Worm (Caenorhabditis elegans) whole organism, late embryonic: ENCODE measurements around the gene nep-21.

ENCODE experiments used
- C38D4.7 ChIP-seq: fragments of 200-800 bp; sonication (Bioruptor generic); optimal IDR thresholded peaks from 2 replicates; lab custom pipeline; 2018; ENCODE audit warnings: mild to moderate bottlenecking, missing genetic modification characterization, moderate library complexity, missing compliant biosample characterization
- K09A11.1 ChIP-seq: sonication (generic microtip); optimal IDR thresholded peaks from 2 replicates; lab custom pipeline; 2017; ENCODE audit warnings: antibody characterized with exemption, mild to moderate bottlenecking, missing genetic modification characterization, missing compliant biosample characterization; ENCODE audit not compliant: insufficient read depth
- ama-1 ChIP-seq: fragments of 150-350 bp; optimal IDR thresholded peaks from 2 replicates; lab custom pipeline; 2014
- ceh-18 ChIP-seq: sonication (generic microtip); optimal IDR thresholded peaks from 2 replicates; lab custom pipeline; 2016; ENCODE audit warnings: missing genetic modification characterization, missing compliant biosample characterization
- ceh-22 ChIP-seq: sonication (generic microtip); optimal IDR thresholded peaks from 2 replicates; lab custom pipeline; 2017; ENCODE audit warnings: missing biosample characterization, missing genetic modification characterization
- elt-2 ChIP-seq: sonication (generic microtip); optimal IDR thresholded peaks from 2 replicates; lab custom pipeline; 2016; ENCODE audit warnings: missing genetic modification reagents, missing genetic modification characterization, missing compliant biosample characterization
- nhr-11 ChIP-seq: fragments of 150-350 bp; optimal IDR thresholded peaks from 2 replicates; lab custom pipeline; 2014; ENCODE audit warnings: missing biosample characterization, missing genetic modification characterization
- pha-4 ChIP-seq: fragments of 150-350 bp; optimal IDR thresholded peaks from 2 replicates; lab custom pipeline; 2018; ENCODE audit warnings: missing biosample characterization, missing genetic modification reagents, missing genetic modification characterization
- pqm-1 ChIP-seq: sonication (generic microtip); optimal IDR thresholded peaks from 2 replicates; lab custom pipeline; 2016; ENCODE audit warnings: missing genetic modification characterization, missing compliant biosample characterization
- unc-42 ChIP-seq: sonication (generic microtip); optimal IDR thresholded peaks from 2 replicates; lab custom pipeline; 2016; ENCODE audit warnings: missing genotype, missing genetic modification characterization, missing compliant biosample characterization

- TF ChIP-seq ceh-18 (tag; lab: Kevin White, UChicago) (no peak), ama-1 (lab: Kevin White, UChicago) (no peak), ceh-22 (tag; lab: Kevin White, UChicago) (no peak), pqm-1 (tag; lab: Kevin White, UChicago) (no peak), unc-42 (no peak), C38D4.7 (GFP tag; lab: Kevin White, UChicago) (no peak), elt-2 (tag; lab: Kevin White, UChicago) (no peak), pha-4 (no peak), K09A11.1 (no peak), nhr-11 (tag; lab: Kevin White, UChicago) (no peak)
These were observed 17.6 kb upstream of the nep-21 start, which contains the start of gene sre-7 for ce11 chrV:14243904-14244303.
